Fruit fly (Drosophila melanogaster) whole organism, wandering third instar larva: Measurements from ENCODE around the gene Tep1.

Experiments
- Abd-B ChIP-seq: fragments of >200 bp; optimal IDR thresholded peaks from 2 replicates; lab custom pipeline; 2017; ENCODE audit warnings: missing biosample characterization, missing genetic modification characterization
- CG32264 ChIP-seq: fragments of 200-800 bp; sonication (Bioruptor generic); optimal IDR thresholded peaks from 2 replicates; lab custom pipeline; 2016; ENCODE audit warnings: missing biosample characterization, missing genetic modification characterization
- Hr83 ChIP-seq: fragments of 200-300 bp; sonication (Bioruptor generic); optimal IDR thresholded peaks from 2 replicates; lab custom pipeline; 2016; ENCODE audit warnings: missing biosample characterization, mild to moderate bottlenecking, missing genetic modification characterization, moderate library complexity; ENCODE audit not compliant: poor library complexity, severe bottlenecking
- Myc ChIP-seq: fragments of >200 bp; optimal IDR thresholded peaks from 2 replicates; lab custom pipeline; 2017
- OdsH ChIP-seq: fragments of 200-800 bp; sonication (Bioruptor generic); optimal IDR thresholded peaks from 2 replicates; lab custom pipeline; 2016; ENCODE audit warnings: missing biosample characterization, mild to moderate bottlenecking, missing genetic modification characterization
- Rel ChIP-seq, 2 experiments: fragments of 200-800 bp; sonication (Bioruptor generic) in 1 of 2; optimal IDR thresholded peaks; 2 replicates in 1 of 2; 3 replicates in 1 of 2; lab custom pipeline; 2016 to 2019; ENCODE audit warnings: mild to moderate bottlenecking in 2 of 2, missing biosample characterization in 2 of 2, missing genetic modification characterization in 2 of 2, moderate library complexity in 1 of 2

DNA sequence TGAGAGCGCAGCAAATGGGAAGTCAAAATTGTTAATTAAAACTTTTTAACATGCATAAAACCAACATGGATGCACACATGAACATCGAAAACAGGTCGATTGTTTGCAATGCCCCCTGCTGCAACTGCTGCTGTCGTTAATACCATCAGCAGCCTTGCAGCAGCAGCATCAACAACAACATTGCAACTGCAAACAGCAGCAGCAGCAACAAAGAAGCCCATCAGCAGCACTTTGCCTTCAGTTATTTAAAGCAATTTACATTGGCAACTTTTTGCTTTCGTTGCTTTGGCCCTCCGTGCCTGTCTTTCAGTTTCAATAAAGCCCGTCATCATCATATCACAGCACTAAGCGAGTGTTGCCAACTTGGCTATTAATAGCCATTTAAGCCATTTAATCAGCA, 13.7 kb upstream of the Tep1 start:
- TF ChIP-seq Rel (GFP tag; optimal IDR thresholded peaks at IDR 0.05; lab: Kevin White, UChicago), result no peak
- no peak for TF ChIP-seq Rel (tag; optimal IDR thresholded peaks at IDR 0.05; lab: Kevin White, UChicago)
- TF ChIP-seq CG32264 (GFP tag; lab: Kevin White, UChicago), result no peak
- TF ChIP-seq OdsH, result no peak
- TF ChIP-seq Myc (lab: Kevin White, UChicago), result no peak
- no peak for TF ChIP-seq Hr83 (GFP tag; lab: Kevin White, UChicago)
- TF ChIP-seq Abd-B (GFP tag; lab: Kevin White, UChicago), result no peak
